Worm (Caenorhabditis elegans) whole organism, early embryonic: ENCODE data around the gene nid-1.

Experiments
- B0310.2 ChIP-seq: sonication (generic microtip); optimal IDR thresholded peaks from 2 replicates; lab custom pipeline; 2016; ENCODE audit warnings: mild to moderate bottlenecking, missing genetic modification characterization, missing compliant biosample characterization
- F13C5.2 ChIP-seq: sonication (generic microtip); optimal IDR thresholded peaks from 2 replicates; lab custom pipeline; 2017; ENCODE audit warnings: mild to moderate bottlenecking, missing genetic modification characterization, inconsistent platforms, missing compliant biosample characterization
- aly-1 ChIP-seq: sonication (generic microtip); optimal IDR thresholded peaks from 2 replicates; lab custom pipeline; 2016; ENCODE audit warnings: missing genetic modification characterization, missing compliant biosample characterization
- ama-1 ChIP-seq: fragments of 150-350 bp; optimal IDR thresholded peaks from 2 replicates; lab custom pipeline; 2014
- ceh-13 ChIP-seq: fragments of 200-800 bp; sonication (Bioruptor generic); optimal IDR thresholded peaks from 2 replicates; lab custom pipeline; 2018; ENCODE audit warnings: mild to moderate bottlenecking, missing genetic modification characterization, missing compliant biosample characterization
- ceh-36 ChIP-seq: sonication (generic microtip); optimal IDR thresholded peaks from 2 replicates; lab custom pipeline; 2016; ENCODE audit warnings: missing genetic modification characterization, inconsistent platforms, missing compliant biosample characterization
- ets-7 ChIP-seq: sonication (generic microtip); optimal IDR thresholded peaks from 2 replicates; lab custom pipeline; 2016; ENCODE audit warnings: missing genotype, missing genetic modification characterization, missing compliant biosample characterization
- flt-1 ChIP-seq: fragments of 200-800 bp; sonication (Bioruptor generic); IDR thresholded peaks from 2 replicates; pipeline ENCODE4 v1.3.6; 2022; ENCODE audit warnings: missing genetic modification characterization, missing compliant biosample characterization
- hmbx-1 ChIP-seq: sonication (generic microtip); optimal IDR thresholded peaks from 2 replicates; lab custom pipeline; 2016; ENCODE audit warnings: mild to moderate bottlenecking, missing genetic modification characterization, missing compliant biosample characterization
- hmg-4 ChIP-seq: fragments of 200-800 bp; sonication (Bioruptor generic); optimal IDR thresholded peaks from 2 replicates; lab custom pipeline; 2018; ENCODE audit warnings: mild to moderate bottlenecking, missing genetic modification characterization, missing compliant biosample characterization
- hnd-1 ChIP-seq: sonication (generic microtip); optimal IDR thresholded peaks from 2 replicates; lab custom pipeline; 2016; ENCODE audit warnings: missing genetic modification characterization, missing compliant biosample characterization
- pes-1 ChIP-seq: fragments of 200-800 bp; sonication (Bioruptor generic); IDR thresholded peaks from 2 replicates; pipeline ENCODE4 v1.3.6; 2022; ENCODE audit warnings: missing genetic modification reagents, missing genetic modification characterization, missing compliant biosample characterization
- scrt-1 ChIP-seq: fragments of 200-800 bp; sonication (Bioruptor generic); IDR thresholded peaks from 2 replicates; pipeline ENCODE4 v1.3.6; 2022; ENCODE audit warnings: missing genetic modification characterization, missing compliant biosample characterization
- sea-1 ChIP-seq: fragments of 200-800 bp; sonication (Bioruptor generic); conservative IDR thresholded peaks from 2 replicates; pipeline ENCODE4 v1.3.6; 2022; ENCODE audit warnings: missing genetic modification characterization, missing compliant biosample characterization
- tbx-11 ChIP-seq: fragments of 200-800 bp; sonication (Bioruptor generic); IDR thresholded peaks from 2 replicates; pipeline ENCODE4 v1.3.6; 2022; ENCODE audit warnings: missing genetic modification characterization, missing compliant biosample characterization
- tbx-37 ChIP-seq: fragments of 200-800 bp; sonication (Bioruptor generic); conservative IDR thresholded peaks from 2 replicates; pipeline ENCODE4 v1.3.6; 2022; ENCODE audit warnings: missing genetic modification reagents, missing genetic modification characterization, missing compliant biosample characterization
- tra-4 ChIP-seq: sonication (generic microtip); optimal IDR thresholded peaks from 2 replicates; lab custom pipeline; 2017; ENCODE audit warnings: missing genetic modification characterization, missing compliant biosample characterization

Gene nid-1

DNA sequence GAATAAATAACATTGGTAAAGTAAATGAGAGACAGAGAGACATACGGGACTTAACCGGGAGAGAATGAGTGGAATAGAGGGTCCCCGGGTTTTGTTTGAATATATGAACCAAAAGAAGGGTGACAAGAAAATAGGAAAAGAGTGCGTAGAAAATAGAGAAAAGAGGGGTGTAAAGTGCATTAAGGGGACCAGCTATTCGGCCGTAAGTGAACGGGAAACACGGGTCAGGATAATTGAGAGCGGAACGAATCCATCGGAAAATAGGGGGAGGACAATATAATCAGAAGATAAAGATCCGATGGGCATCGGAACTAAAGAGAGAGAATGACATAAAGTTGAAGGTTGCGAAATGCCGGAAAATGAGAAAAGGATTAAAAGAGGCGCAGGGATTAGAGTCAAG lies 12.6 kb upstream of the nid-1 start:
- TF ChIP-seq hmg-4 (GFP tag; lab: Kevin White, UChicago) (no peak), scrt-1 (GFP tag; lab: Robert Waterston, UW) (no peak), pes-1 (GFP tag; lab: Robert Waterston, UW) (no peak), ceh-36 (tag; lab: Kevin White, UChicago) (no peak), hmbx-1 (tag; lab: Kevin White, UChicago) (no peak), hnd-1 (no peak), ets-7 (no peak), tbx-37 (no peak), F13C5.2 (tag; lab: Kevin White, UChicago) (no peak), ceh-13 (GFP tag; lab: Kevin White, UChicago) (no peak), flt-1 (GFP tag; lab: Robert Waterston, UW) (no peak), tra-4 (no peak), aly-1 (tag; lab: Kevin White, UChicago) (no peak), B0310.2 (tag; lab: Kevin White, UChicago) (no peak), tbx-11 (no peak), sea-1 (GFP tag; lab: Robert Waterston, UW) (no peak), ama-1 (lab: Kevin White, UChicago) (no peak)

- TF ChIP-seq sea-1 (GFP tag; lab: Robert Waterston, UW) = no peak
- TF ChIP-seq B0310.2 (tag; lab: Kevin White, UChicago) = no peak
- TF ChIP-seq F13C5.2 (tag; lab: Kevin White, UChicago) = no peak
- no peak for TF ChIP-seq pes-1 (GFP tag; lab: Robert Waterston, UW)
- no peak for TF ChIP-seq tbx-37
- no peak for TF ChIP-seq ama-1 (lab: Kevin White, UChicago)
- no peak for TF ChIP-seq hmg-4 (GFP tag; lab: Kevin White, UChicago)
- no peak for TF ChIP-seq ceh-36 (tag; lab: Kevin White, UChicago)
- TF ChIP-seq aly-1 (tag; lab: Kevin White, UChicago) = no peak
- TF ChIP-seq ceh-13 (GFP tag; lab: Kevin White, UChicago) = no peak
- TF ChIP-seq hmbx-1 (tag; lab: Kevin White, UChicago) = no peak
- TF ChIP-seq ets-7 = no peak
- TF ChIP-seq flt-1 (GFP tag; lab: Robert Waterston, UW) = no peak
- TF ChIP-seq tbx-11 = no peak
Measured at ce11 chrV:12898583-12899232, 11.2 kb upstream of the nid-1 start.

- no peak for TF ChIP-seq ets-7
- no peak for TF ChIP-seq hmg-4 (GFP tag; lab: Kevin White, UChicago)
- no peak for TF ChIP-seq B0310.2 (tag; lab: Kevin White, UChicago)
- no peak for TF ChIP-seq aly-1 (tag; lab: Kevin White, UChicago)
- no peak for TF ChIP-seq tbx-37
- no peak for TF ChIP-seq ceh-36 (tag; lab: Kevin White, UChicago)
- TF ChIP-seq tbx-11 = no peak
- TF ChIP-seq scrt-1 (GFP tag; lab: Robert Waterston, UW) = no peak
- TF ChIP-seq flt-1 (GFP tag; lab: Robert Waterston, UW) = no peak
- no peak for TF ChIP-seq ceh-13 (GFP tag; lab: Kevin White, UChicago)
- no peak for TF ChIP-seq pes-1 (GFP tag; lab: Robert Waterston, UW)
- TF ChIP-seq hmbx-1 (tag; lab: Kevin White, UChicago) = no peak
- TF ChIP-seq ama-1 (lab: Kevin White, UChicago) = no peak
- TF ChIP-seq F13C5.2 (tag; lab: Kevin White, UChicago) = no peak
- no peak for TF ChIP-seq tra-4
- TF ChIP-seq sea-1 (GFP tag; lab: Robert Waterston, UW) = no peak
- TF ChIP-seq hnd-1 = no peak
Measured at ce11 chrV:12901301-12901700, 8.6 kb upstream of the nid-1 start.

ce11 chrV:12904054-12904453 lies 5.9 kb upstream of the nid-1 start, which contains the start of gene ttr-27:
ttr-27 (minus strand) TSS chrV:12904098.
- TF ChIP-seq tbx-37 = no peak
- TF ChIP-seq hmbx-1 (tag; lab: Kevin White, UChicago) = no peak
- TF ChIP-seq ceh-13 (GFP tag; lab: Kevin White, UChicago) = no peak
- TF ChIP-seq aly-1 (tag; lab: Kevin White, UChicago) = no peak
- no peak for TF ChIP-seq hmg-4 (GFP tag; lab: Kevin White, UChicago)
- no peak for TF ChIP-seq tbx-11
- no peak for TF ChIP-seq ets-7
- TF ChIP-seq flt-1 (GFP tag; lab: Robert Waterston, UW) = no peak
- no peak for TF ChIP-seq pes-1 (GFP tag; lab: Robert Waterston, UW)
- no peak for TF ChIP-seq sea-1 (GFP tag; lab: Robert Waterston, UW)
- no peak for TF ChIP-seq F13C5.2 (tag; lab: Kevin White, UChicago)
- TF ChIP-seq hnd-1 = no peak

DNA sequence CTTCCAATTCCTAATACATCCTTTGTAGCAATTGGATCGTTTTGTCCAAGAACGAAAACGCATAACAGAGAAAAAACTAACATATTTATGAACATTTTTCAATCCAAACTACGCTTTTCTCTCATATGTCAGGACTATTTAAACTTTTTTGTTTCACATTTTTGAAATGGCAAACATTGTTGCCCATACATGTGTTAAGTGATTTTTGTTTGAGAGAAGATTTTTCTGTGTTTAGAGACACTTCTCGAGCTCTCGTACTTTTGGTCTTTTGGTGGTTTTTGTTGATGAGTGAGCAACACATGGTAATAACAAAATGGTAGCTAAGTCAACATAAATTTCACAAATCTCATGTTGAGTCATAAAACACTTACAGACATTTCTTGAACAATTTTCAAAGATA lies 4.8 kb upstream of the nid-1 start, which contains the start of gene ttr-28:
Gene ttr-28 (minus strand): TSS at position 101 of the 400 bp plus-strand sequence.
- no peak for TF ChIP-seq ama-1 (lab: Kevin White, UChicago)
- no peak for TF ChIP-seq tra-4
- no peak for TF ChIP-seq sea-1 (GFP tag; lab: Robert Waterston, UW)
- TF ChIP-seq ets-7 = no peak
- TF ChIP-seq hmbx-1 (tag; lab: Kevin White, UChicago) = no peak
- no peak for TF ChIP-seq flt-1 (GFP tag; lab: Robert Waterston, UW)
- TF ChIP-seq scrt-1 (GFP tag; lab: Robert Waterston, UW) = no peak
- TF ChIP-seq B0310.2 (tag; lab: Kevin White, UChicago) = no peak
- no peak for TF ChIP-seq hnd-1
- TF ChIP-seq tbx-37 = no peak
- no peak for TF ChIP-seq ceh-36 (tag; lab: Kevin White, UChicago)
- TF ChIP-seq aly-1 (tag; lab: Kevin White, UChicago) = no peak
- TF ChIP-seq pes-1 (GFP tag; lab: Robert Waterston, UW) = no peak

DNA sequence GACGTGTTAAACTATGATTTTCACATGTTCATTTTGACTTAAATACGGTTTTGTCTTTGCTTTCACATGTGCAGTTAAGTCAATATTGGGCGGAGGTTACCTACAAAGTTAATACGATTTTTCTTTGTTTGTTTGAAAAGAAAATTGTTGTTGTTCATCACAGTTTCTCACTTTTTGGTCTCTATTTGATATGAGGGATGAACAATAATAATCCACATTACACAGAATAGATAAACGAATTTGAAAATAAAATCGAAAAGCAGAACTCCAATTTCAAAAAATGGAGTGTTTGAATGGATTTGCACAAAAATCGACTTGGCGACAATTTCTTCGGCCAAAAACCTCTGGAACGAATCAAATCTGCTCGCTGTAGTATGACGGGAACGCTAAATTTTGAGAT lies 3.2 kb upstream of the nid-1 start, which contains the start of gene ttr-29:
Gene ttr-29 (minus strand): TSS at position 101 of the 400 bp plus-strand sequence.
- TF ChIP-seq ama-1 (lab: Kevin White, UChicago) (no peak), tra-4 (no peak), B0310.2 (tag; lab: Kevin White, UChicago) (no peak), hnd-1 (no peak), scrt-1 (GFP tag; lab: Robert Waterston, UW) (no peak), aly-1 (tag; lab: Kevin White, UChicago) (no peak), ets-7 (no peak), tbx-37 (no peak)

- TF ChIP-seq ceh-36 (tag; lab: Kevin White, UChicago) = no peak
- no peak for TF ChIP-seq tra-4
- TF ChIP-seq ets-7 = no peak
- TF ChIP-seq hmbx-1 (tag; lab: Kevin White, UChicago) = no peak
- no peak for TF ChIP-seq B0310.2 (tag; lab: Kevin White, UChicago)
- no peak for TF ChIP-seq sea-1 (GFP tag; lab: Robert Waterston, UW)
- TF ChIP-seq ama-1 (lab: Kevin White, UChicago) = no peak
- no peak for TF ChIP-seq flt-1 (GFP tag; lab: Robert Waterston, UW)
- no peak for TF ChIP-seq hnd-1
Measured at ce11 chrV:12907436-12907835, 2.5 kb upstream of the nid-1 start.
